Fruit fly (Drosophila melanogaster): Measurements from ENCODE around the gene CG43938.

CG43938 gene

dm6 chr3L:21121353-21121752 is at the start of gene CG43938:
Gene CG43938 (plus strand): TSS chr3L:21121653.
- no peak for TF ChIP-seq Sin3A (optimal IDR thresholded peaks at IDR 0.05)
- no peak for TF ChIP-seq psq (optimal IDR thresholded peaks at IDR 0.05)
- TF ChIP-seq Myc (optimal IDR thresholded peaks at IDR 0.05), result no peak
- TF ChIP-seq h (optimal IDR thresholded peaks at IDR 0.05), result no peak
- TF ChIP-seq insv (optimal IDR thresholded peaks at IDR 0.05), result no peak
- no peak for TF ChIP-seq ttk (optimal IDR thresholded peaks at IDR 0.05)

DNA sequence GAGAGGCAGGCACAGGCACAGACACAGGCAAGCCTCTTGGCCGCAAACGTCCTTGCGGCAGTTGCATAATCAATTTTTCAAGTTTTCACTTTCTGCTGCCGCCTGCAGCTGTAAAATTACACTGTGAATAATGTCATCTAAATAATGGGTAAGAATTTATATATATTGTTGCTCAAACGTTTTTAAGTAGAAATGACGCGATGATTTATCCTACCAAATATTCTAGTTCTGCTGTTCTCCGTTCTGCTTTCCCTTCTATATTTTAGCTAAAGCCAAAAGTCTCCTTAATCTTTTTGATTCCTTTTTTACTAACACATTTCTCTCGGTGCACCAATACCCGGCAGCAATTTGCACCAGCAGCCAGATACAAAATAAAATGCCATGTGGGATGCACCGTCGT is 41.0 kb upstream of the CG43938 start:
- no peak for TF ChIP-seq insv (optimal IDR thresholded peaks at IDR 0.05)
- no peak for TF ChIP-seq psq (optimal IDR thresholded peaks at IDR 0.05)

DNA sequence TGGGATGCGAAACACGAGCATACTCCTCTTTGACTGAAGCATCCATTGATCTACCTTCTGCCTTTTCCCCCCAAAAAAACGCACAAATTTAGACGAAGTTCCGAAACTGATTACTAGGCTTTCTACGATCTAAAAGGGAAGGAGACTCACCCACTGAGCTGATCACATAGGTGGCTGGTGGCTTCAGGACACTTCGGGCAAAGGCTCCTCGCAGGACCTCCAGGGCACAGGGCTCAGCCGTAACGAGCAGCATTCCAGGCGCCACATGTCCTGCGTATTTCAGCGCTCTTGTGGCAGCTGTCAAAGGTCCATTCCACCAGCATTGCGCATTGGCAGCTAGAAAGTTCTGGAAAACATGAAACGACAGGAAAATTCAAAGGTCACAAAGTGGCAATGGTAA is 32.6 kb upstream of the CG43938 start, which contains the start of gene CG33285:
TSS of gene CG33285 (minus strand) at position 101 of the 400 bp plus-strand sequence.
- TF ChIP-seq insv (optimal IDR thresholded peaks at IDR 0.05) (no peak), Myc (optimal IDR thresholded peaks at IDR 0.05) (no peak), ttk (optimal IDR thresholded peaks at IDR 0.05) (no peak), h (optimal IDR thresholded peaks at IDR 0.05) (no peak), psq (optimal IDR thresholded peaks at IDR 0.05) (no peak), Sin3A (optimal IDR thresholded peaks at IDR 0.05) (no peak)

- TF ChIP-seq ttk (optimal IDR thresholded peaks at IDR 0.05) (no peak), h (optimal IDR thresholded peaks at IDR 0.05) (no peak), Myc (optimal IDR thresholded peaks at IDR 0.05) (no peak)
Observed at dm6 chr3L:21090245-21090644, 31.2 kb upstream of the CG43938 start.

DNA sequence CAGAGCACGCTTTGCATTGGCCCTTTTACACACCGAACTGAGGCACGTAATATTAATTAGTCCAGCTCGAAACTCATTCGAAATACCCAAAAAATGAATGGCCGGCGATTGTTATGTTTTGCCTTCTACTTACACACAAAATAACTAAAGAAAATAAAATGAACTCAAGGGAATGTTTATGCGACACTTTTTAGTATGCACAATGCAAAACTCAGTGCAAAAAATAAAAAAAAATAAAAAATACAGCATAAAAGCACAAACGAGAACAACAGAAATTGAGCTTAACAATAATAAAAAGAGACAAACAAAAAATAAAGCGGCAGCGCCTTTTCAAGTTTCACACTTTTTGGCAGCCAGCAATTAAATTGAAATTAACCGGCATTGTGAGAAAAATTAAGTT is 24.1 kb upstream of the CG43938 start:
- no peak for TF ChIP-seq h (optimal IDR thresholded peaks at IDR 0.05)
- TF ChIP-seq insv (optimal IDR thresholded peaks at IDR 0.05), result no peak
- no peak for TF ChIP-seq Sin3A (optimal IDR thresholded peaks at IDR 0.05)
- no peak for TF ChIP-seq ttk (optimal IDR thresholded peaks at IDR 0.05)
- no peak for TF ChIP-seq Myc (optimal IDR thresholded peaks at IDR 0.05)
- TF ChIP-seq psq (optimal IDR thresholded peaks at IDR 0.05), result no peak

dm6 chr3L:21098602-21099001 is 22.9 kb upstream of the CG43938 start:
- TF ChIP-seq ttk (optimal IDR thresholded peaks at IDR 0.05) (no peak), h (optimal IDR thresholded peaks at IDR 0.05) (no peak), insv (optimal IDR thresholded peaks at IDR 0.05) (no peak), Sin3A (optimal IDR thresholded peaks at IDR 0.05) (no peak), psq (optimal IDR thresholded peaks at IDR 0.05) (no peak), Myc (optimal IDR thresholded peaks at IDR 0.05) (no peak)

DNA sequence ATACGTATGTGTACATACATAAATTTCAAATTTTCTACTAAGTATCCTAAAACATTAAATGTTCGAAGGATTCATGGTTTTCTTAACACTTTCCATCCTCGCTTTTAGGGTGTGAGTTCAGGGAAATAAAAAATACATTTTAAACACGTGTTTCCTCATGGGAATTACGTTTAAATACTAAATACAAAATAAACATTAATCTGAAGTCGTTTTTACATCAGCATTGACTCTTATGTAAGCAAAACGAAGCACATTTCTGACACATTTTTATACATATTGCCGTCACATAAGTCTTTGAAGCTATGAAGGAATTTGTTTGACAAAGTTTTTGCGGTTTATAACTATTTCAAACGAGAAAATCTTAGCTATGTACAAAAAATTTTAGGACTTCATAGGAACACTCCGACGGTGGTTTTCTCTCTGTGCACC is 22.4 kb upstream of the CG43938 start:
- TF ChIP-seq psq (optimal IDR thresholded peaks at IDR 0.05) (no peak), Myc (optimal IDR thresholded peaks at IDR 0.05) (no peak), h (optimal IDR thresholded peaks at IDR 0.05) (no peak), Sin3A (optimal IDR thresholded peaks at IDR 0.05) (no peak), insv (optimal IDR thresholded peaks at IDR 0.05) (no peak), ttk (optimal IDR thresholded peaks at IDR 0.05) (no peak)

DNA sequence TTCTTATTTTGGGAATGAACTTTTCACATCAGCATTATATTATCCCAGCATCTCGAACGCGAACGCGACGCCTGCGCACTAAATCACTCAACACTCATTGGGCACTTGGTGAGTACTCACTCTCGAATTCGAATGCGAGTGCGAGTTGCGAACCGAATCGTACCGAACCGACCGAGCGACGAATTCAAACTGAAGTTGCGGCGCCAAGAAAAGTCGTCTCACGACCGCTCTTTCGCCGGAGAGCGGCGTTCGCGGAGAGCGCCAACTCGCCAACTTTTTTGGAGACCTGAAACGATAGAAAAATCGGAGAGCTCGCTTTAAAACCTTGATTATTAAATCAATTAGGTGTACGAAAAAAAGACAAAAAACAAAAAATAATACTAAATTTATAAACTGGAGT is 21.5 kb upstream of the CG43938 start:
- TF ChIP-seq ttk (optimal IDR thresholded peaks at IDR 0.05), result no peak
- TF ChIP-seq insv (optimal IDR thresholded peaks at IDR 0.05), result no peak
- no peak for TF ChIP-seq Sin3A (optimal IDR thresholded peaks at IDR 0.05)
- no peak for TF ChIP-seq Myc (optimal IDR thresholded peaks at IDR 0.05)
- no peak for TF ChIP-seq h (optimal IDR thresholded peaks at IDR 0.05)
- TF ChIP-seq psq (optimal IDR thresholded peaks at IDR 0.05), result no peak

DNA sequence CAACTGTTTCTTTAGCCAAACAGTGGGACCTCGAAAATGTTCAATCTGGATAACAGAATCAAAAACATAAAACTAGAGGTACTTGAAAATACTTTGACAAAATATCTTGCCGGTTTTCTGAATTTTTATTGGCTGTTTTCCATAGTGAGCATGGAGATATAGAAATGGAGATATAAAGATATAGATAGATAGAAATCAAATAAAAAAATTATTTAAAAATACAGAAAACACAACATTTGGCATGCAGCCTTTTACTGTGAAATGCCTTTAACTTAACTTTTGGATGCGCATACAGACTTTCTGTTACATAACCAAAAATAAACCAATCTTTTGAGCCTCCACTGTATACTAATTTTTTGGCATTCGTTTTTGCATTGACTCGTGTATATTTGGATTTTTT is 21.0 kb upstream of the CG43938 start:
- no peak for TF ChIP-seq ttk (optimal IDR thresholded peaks at IDR 0.05)
- no peak for TF ChIP-seq h (optimal IDR thresholded peaks at IDR 0.05)
- TF ChIP-seq psq (optimal IDR thresholded peaks at IDR 0.05), result no peak
- no peak for TF ChIP-seq Sin3A (optimal IDR thresholded peaks at IDR 0.05)
- TF ChIP-seq Myc (optimal IDR thresholded peaks at IDR 0.05), result no peak
- TF ChIP-seq insv (optimal IDR thresholded peaks at IDR 0.05), result no peak

DNA sequence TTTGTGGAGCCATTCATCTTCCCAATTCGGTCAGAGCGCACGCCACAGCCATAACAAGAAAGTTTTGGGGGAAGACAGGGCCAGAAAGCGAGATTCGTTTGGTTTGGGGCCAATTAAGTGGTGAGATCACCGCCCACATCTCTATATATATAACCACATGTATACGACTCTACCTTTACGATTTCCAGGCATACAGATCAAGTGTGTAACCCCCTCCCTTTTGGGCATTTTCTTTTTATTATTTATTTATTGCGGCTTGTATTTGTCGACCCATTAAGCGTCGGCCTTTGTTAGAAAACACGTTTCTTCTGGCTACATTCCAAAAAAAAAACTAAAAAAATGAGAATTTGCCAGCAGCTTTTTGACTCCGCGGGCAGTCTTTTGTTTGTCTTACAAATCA is 20.1 kb upstream of the CG43938 start:
- TF ChIP-seq ttk (optimal IDR thresholded peaks at IDR 0.05) (no peak), Sin3A (optimal IDR thresholded peaks at IDR 0.05) (no peak), Myc (optimal IDR thresholded peaks at IDR 0.05) (no peak), h (optimal IDR thresholded peaks at IDR 0.05) (no peak), insv (optimal IDR thresholded peaks at IDR 0.05) (no peak), psq (optimal IDR thresholded peaks at IDR 0.05) (no peak)

dm6 chr3L:21104338-21105018 is 17.0 kb upstream of the CG43938 start:
- no peak for TF ChIP-seq ttk (optimal IDR thresholded peaks at IDR 0.05)
- no peak for TF ChIP-seq Sin3A (optimal IDR thresholded peaks at IDR 0.05)
- TF ChIP-seq psq (optimal IDR thresholded peaks at IDR 0.05), result no peak
- no peak for TF ChIP-seq h (optimal IDR thresholded peaks at IDR 0.05)
- TF ChIP-seq insv (optimal IDR thresholded peaks at IDR 0.05), result no peak
- no peak for TF ChIP-seq Myc (optimal IDR thresholded peaks at IDR 0.05)

DNA sequence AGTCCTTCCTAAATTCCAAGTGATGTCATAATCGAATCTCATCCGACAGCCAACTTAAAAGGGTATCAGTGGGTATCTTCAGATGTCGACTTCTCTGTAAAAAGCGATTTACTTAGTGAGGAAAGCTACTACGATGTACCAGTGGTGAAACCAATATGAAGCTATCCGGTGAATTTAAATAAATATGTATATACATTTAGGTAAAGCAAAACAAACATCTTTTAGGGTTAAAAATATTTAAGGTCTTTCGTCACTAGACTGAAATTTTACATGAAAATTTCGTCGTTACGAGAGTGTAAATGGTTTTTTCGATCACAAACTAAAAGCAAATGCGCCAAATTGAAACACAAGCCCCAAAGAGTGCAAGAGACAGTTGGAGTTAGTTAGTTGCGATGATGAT is 14.6 kb upstream of the CG43938 start:
- no peak for TF ChIP-seq insv (optimal IDR thresholded peaks at IDR 0.05)
- no peak for TF ChIP-seq psq (optimal IDR thresholded peaks at IDR 0.05)
- no peak for TF ChIP-seq Sin3A (optimal IDR thresholded peaks at IDR 0.05)
- no peak for TF ChIP-seq ttk (optimal IDR thresholded peaks at IDR 0.05)
- no peak for TF ChIP-seq Myc (optimal IDR thresholded peaks at IDR 0.05)
- no peak for TF ChIP-seq h (optimal IDR thresholded peaks at IDR 0.05)

DNA sequence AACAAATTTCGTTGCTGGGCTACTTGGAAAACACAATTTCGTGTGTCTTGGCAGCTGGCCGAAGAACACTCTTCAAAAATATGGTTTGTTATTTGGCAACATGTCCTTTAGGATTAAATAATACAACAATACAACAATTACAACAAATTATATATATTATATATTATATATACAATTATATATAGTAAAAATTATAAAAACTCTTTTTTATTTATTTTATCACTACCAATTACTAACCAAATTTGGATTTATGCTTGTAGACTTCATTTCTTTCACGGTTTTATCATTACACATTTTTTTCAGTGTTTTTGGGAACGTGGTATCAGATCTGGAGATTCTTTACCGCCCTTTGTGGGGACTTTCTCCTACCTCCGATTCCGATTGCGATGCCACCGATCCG is 13.0 kb upstream of the CG43938 start:
- TF ChIP-seq ttk (optimal IDR thresholded peaks at IDR 0.05), result no peak
- TF ChIP-seq h (optimal IDR thresholded peaks at IDR 0.05), result no peak
